Worm (Caenorhabditis elegans): ENCODE results near the gene hch-1.

hch-1 gene

ce11 chrX:14743780-14744179 is 44.0 kb upstream of the hch-1 start, which contains the start of gene C05G5.7:
TSS of gene C05G5.7 (minus strand) at chrX:14743780.
- no peak for TF ChIP-seq ceh-28 (tag; optimal IDR thresholded peaks at IDR 0.05)
- peak; percentile 7 for TF ChIP-seq ama-1 (optimal IDR thresholded peaks at IDR 0.05)

- TF ChIP-seq mdl-1 (tag; optimal IDR thresholded peaks at IDR 0.05), result no peak
- peak; percentile 55 for TF ChIP-seq tbx-2 (tag; optimal IDR thresholded peaks at IDR 0.05)
- no peak for TF ChIP-seq ceh-16 (tag; optimal IDR thresholded peaks at IDR 0.05)
- TF ChIP-seq nhr-23 (tag; optimal IDR thresholded peaks at IDR 0.05), result peak; percentile 27
- TF ChIP-seq ztf-4 (tag; optimal IDR thresholded peaks at IDR 0.05), result no peak
- TF ChIP-seq ama-1 (optimal IDR thresholded peaks at IDR 0.05), result peak; percentile 13
- TF ChIP-seq ceh-82 (tag; optimal IDR thresholded peaks at IDR 0.05), result peak; percentile 45
- TF ChIP-seq pha-4 (tag; optimal IDR thresholded peaks at IDR 0.05), result peak; percentile 20
- no peak for TF ChIP-seq nhr-11 (tag; optimal IDR thresholded peaks at IDR 0.05)
- TF ChIP-seq eor-1 (tag; optimal IDR thresholded peaks at IDR 0.05), result no peak
- no peak for TF ChIP-seq jun-1 (tag; optimal IDR thresholded peaks at IDR 0.05)
- TF ChIP-seq fkh-2 (tag; optimal IDR thresholded peaks at IDR 0.05), result no peak
- no peak for TF ChIP-seq skn-1 (tag; optimal IDR thresholded peaks at IDR 0.05)
- TF ChIP-seq nhr-67 (tag; optimal IDR thresholded peaks at IDR 0.05), result no peak
- no peak for TF ChIP-seq nhr-77 (tag; optimal IDR thresholded peaks at IDR 0.05)
Measured at ce11 chrX:14743210-14743609, 43.4 kb upstream of the hch-1 start.

ce11 chrX:14740019-14740418 is 40.2 kb upstream of the hch-1 start, which contains the start of gene C05G5.1:
TSS of gene C05G5.1 (minus strand) at chrX:14740119.
- TF ChIP-seq ceh-28 (tag; optimal IDR thresholded peaks at IDR 0.05) (no peak), mml-1 (tag; optimal IDR thresholded peaks at IDR 0.05) (no peak), elt-2 (tag; optimal IDR thresholded peaks at IDR 0.05) (no peak), jun-1 (tag; optimal IDR thresholded peaks at IDR 0.05) (no peak), fos-1 (tag; optimal IDR thresholded peaks at IDR 0.05) (no peak), pha-4 (tag; optimal IDR thresholded peaks at IDR 0.05) (no peak)

- TF ChIP-seq ceh-16 (tag; optimal IDR thresholded peaks at IDR 0.05) (no peak), pqm-1 (tag; optimal IDR thresholded peaks at IDR 0.05) (peak; percentile 51), elt-2 (tag; optimal IDR thresholded peaks at IDR 0.05) (peak; percentile 65)
Measured at ce11 chrX:14739466-14739865, 39.7 kb upstream of the hch-1 start.

ce11 chrX:14737623-14738022 is 37.8 kb upstream of the hch-1 start:
- TF ChIP-seq daf-12 (tag; optimal IDR thresholded peaks at IDR 0.05) (no peak), egl-5 (tag; optimal IDR thresholded peaks at IDR 0.05) (no peak), zag-1 (tag; optimal IDR thresholded peaks at IDR 0.05) (no peak), sea-2 (GFP tag; optimal IDR thresholded peaks at IDR 0.05) (no peak), ama-1 (optimal IDR thresholded peaks at IDR 0.05) (no peak), mdl-1 (tag; optimal IDR thresholded peaks at IDR 0.05) (no peak), snpc-4 (tag; optimal IDR thresholded peaks at IDR 0.05) (no peak), nhr-11 (tag; optimal IDR thresholded peaks at IDR 0.05) (no peak), hmg-11 (tag; optimal IDR thresholded peaks at IDR 0.05) (no peak), ztf-11 (tag; optimal IDR thresholded peaks at IDR 0.05) (no peak), jun-1 (tag; optimal IDR thresholded peaks at IDR 0.05) (no peak), ceh-16 (tag; optimal IDR thresholded peaks at IDR 0.05) (no peak), elt-2 (tag; optimal IDR thresholded peaks at IDR 0.05) (no peak), lin-15B (tag; optimal IDR thresholded peaks at IDR 0.05) (no peak), tbx-2 (tag; optimal IDR thresholded peaks at IDR 0.05) (no peak)

- TF ChIP-seq pqm-1 (tag; optimal IDR thresholded peaks at IDR 0.05) (peak; percentile 56), nhr-25 (tag; optimal IDR thresholded peaks at IDR 0.05) (peak; percentile 58), nhr-43 (tag; optimal IDR thresholded peaks at IDR 0.05; ENCODE audit: poor library complexity, severe bottlenecking) (peak; percentile 18), nhr-11 (tag; optimal IDR thresholded peaks at IDR 0.05) (no peak), elt-2 (tag; optimal IDR thresholded peaks at IDR 0.05) (peak; percentile 57), fkh-2 (tag; optimal IDR thresholded peaks at IDR 0.05) (no peak), jun-1 (tag; optimal IDR thresholded peaks at IDR 0.05) (peak; percentile 16), nhr-23 (tag; optimal IDR thresholded peaks at IDR 0.05) (peak; percentile 21), lin-39 (tag; optimal IDR thresholded peaks at IDR 0.05) (no peak), pha-4 (tag; optimal IDR thresholded peaks at IDR 0.05) (no peak)
Measured at ce11 chrX:14736955-14737621, 37.3 kb upstream of the hch-1 start.
